Fruit fly (Drosophila melanogaster): ENCODE measurements around the gene CG31806.

The CG31806 gene

dm6 chr2L:16984678-16985077 is at the start of gene CG31806:
CG31806 (plus strand) TSS chr2L:16984978.
- TF ChIP-seq CG8478 (optimal IDR thresholded peaks at IDR 0.05): no peak
- TF ChIP-seq psq (optimal IDR thresholded peaks at IDR 0.05): no peak
- TF ChIP-seq Dll (optimal IDR thresholded peaks at IDR 0.05): no peak
- TF ChIP-seq pan (optimal IDR thresholded peaks at IDR 0.05): no peak
- TF ChIP-seq usp (GFP tag; optimal IDR thresholded peaks at IDR 0.05): no peak
- TF ChIP-seq EcR (GFP tag; optimal IDR thresholded peaks at IDR 0.05): no peak

- TF ChIP-seq Dll (optimal IDR thresholded peaks at IDR 0.05): no peak
- TF ChIP-seq EcR (GFP tag; optimal IDR thresholded peaks at IDR 0.05): no peak
- no peak for TF ChIP-seq psq (optimal IDR thresholded peaks at IDR 0.05)
- no peak for TF ChIP-seq pan (optimal IDR thresholded peaks at IDR 0.05)
- TF ChIP-seq usp (GFP tag; optimal IDR thresholded peaks at IDR 0.05): no peak
- no peak for TF ChIP-seq CG8478 (optimal IDR thresholded peaks at IDR 0.05)
Measured at dm6 chr2L:16972788-16973187, 12.0 kb upstream of the CG31806 start, which contains the start of gene beat-IIIb. beat-IIIb (plus strand) TSS chr2L:16973091.

dm6 chr2L:16982201-16982600 is 2.6 kb upstream of the CG31806 start, which contains the start of gene CG44406:
CG44406 (minus strand) TSS chr2L:16982301.
- no peak for TF ChIP-seq CG8478 (optimal IDR thresholded peaks at IDR 0.05)
- TF ChIP-seq Dll (optimal IDR thresholded peaks at IDR 0.05): no peak
- TF ChIP-seq psq (optimal IDR thresholded peaks at IDR 0.05): no peak
- no peak for TF ChIP-seq EcR (GFP tag; optimal IDR thresholded peaks at IDR 0.05)
- TF ChIP-seq usp (GFP tag; optimal IDR thresholded peaks at IDR 0.05): no peak
- no peak for TF ChIP-seq pan (optimal IDR thresholded peaks at IDR 0.05)

dm6 chr2L:16996343-16996742 is 11.6 kb downstream of the CG31806 start:
- TF ChIP-seq CG8478 (optimal IDR thresholded peaks at IDR 0.05) (no peak), usp (GFP tag; optimal IDR thresholded peaks at IDR 0.05) (no peak), Dll (optimal IDR thresholded peaks at IDR 0.05) (no peak), EcR (GFP tag; optimal IDR thresholded peaks at IDR 0.05) (no peak)

- TF ChIP-seq usp (GFP tag; optimal IDR thresholded peaks at IDR 0.05) (no peak), psq (optimal IDR thresholded peaks at IDR 0.05) (no peak), CG8478 (optimal IDR thresholded peaks at IDR 0.05) (no peak), EcR (GFP tag; optimal IDR thresholded peaks at IDR 0.05) (no peak), Dll (optimal IDR thresholded peaks at IDR 0.05) (no peak), pan (optimal IDR thresholded peaks at IDR 0.05) (no peak)
Measured at dm6 chr2L:17014600-17014999, 29.8 kb downstream of the CG31806 start, which contains the start of gene CG6304. CG6304 (minus strand) TSS chr2L:17014700.

dm6 chr2L:17027503-17027902 is 42.7 kb downstream of the CG31806 start:
- no peak for TF ChIP-seq CG8478 (optimal IDR thresholded peaks at IDR 0.05)
- TF ChIP-seq usp (GFP tag; optimal IDR thresholded peaks at IDR 0.05): no peak
- TF ChIP-seq Dll (optimal IDR thresholded peaks at IDR 0.05): no peak
